Worm (Caenorhabditis elegans): ENCODE data around the gene Y94H6A.3.
A peak's percentile ranks its signal among the peaks of the same experiment; 100 is the strongest.
"Not testable (repeated sequence)": the region's sequence is repeated elsewhere in the genome, so short reads cannot be mapped to it uniquely, and the experiment has no call there.

Gene Y94H6A.3

DNA sequence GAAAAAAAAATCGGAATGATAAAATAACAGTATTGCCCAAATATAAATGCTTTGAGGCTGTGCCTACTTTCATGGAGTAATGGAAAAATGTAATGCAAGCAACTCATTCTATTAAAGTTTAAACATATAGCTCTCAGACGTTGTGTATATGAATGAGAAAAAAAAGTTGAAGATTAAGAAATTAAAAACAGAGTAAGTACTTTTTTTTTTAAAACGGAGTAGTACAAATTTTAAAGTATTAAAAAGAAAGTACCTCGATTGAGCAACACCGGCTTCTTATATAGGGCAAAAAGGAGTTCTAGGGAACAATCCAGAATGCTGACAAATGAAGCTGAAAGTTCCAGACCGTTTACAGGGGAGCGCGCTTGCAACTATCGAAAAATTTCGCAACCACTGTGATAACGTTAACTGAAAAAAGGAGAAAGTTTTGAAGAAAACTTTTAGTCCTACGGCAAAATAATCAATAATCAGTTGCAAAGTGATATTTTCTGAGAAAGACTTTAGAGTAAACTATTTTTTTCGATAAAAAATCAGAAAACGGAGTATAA lies 34.9 kb downstream of the Y94H6A.3 start:
- no peak for TF ChIP-seq C38D4.7 (GFP tag; optimal IDR thresholded peaks at IDR 0.05)
- no peak for TF ChIP-seq ceh-30 (tag; optimal IDR thresholded peaks at IDR 0.05)
- TF ChIP-seq hlh-30 (tag; optimal IDR thresholded peaks at IDR 0.05; ENCODE audit: insufficient read depth) = no peak
- TF ChIP-seq pax-1 (tag; optimal IDR thresholded peaks at IDR 0.05) = no peak
- no peak for TF ChIP-seq nhr-232 (tag; optimal IDR thresholded peaks at IDR 0.05)
- TF ChIP-seq gmeb-2 (tag; optimal IDR thresholded peaks at IDR 0.05) = no peak
- no peak for TF ChIP-seq rnt-1 (tag; optimal IDR thresholded peaks at IDR 0.05)
- TF ChIP-seq fax-1 (tag; optimal IDR thresholded peaks at IDR 0.05) = no peak

DNA sequence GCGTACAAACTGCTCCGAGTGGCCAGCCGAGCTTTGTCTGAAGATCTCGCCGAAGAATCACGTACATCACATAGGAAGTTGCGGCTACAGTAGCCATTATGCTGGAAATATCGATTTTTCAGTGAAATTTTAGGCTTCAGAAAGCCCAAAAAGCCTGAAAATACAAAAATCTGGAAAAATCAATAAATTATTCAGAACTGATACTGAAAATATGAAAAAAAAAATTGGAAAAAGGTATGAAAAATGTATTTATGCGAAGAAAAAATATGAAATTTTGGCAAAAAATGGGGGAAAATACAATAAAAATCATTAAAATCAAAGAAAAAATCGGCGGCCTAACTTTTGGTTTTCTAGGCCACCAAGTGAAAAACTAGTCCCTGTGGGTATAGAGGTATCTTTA lies 36.6 kb downstream of the Y94H6A.3 start, which contains the start of gene Y94H6A.12:
TSS of gene Y94H6A.12 (minus strand) at position 101 of the 400 bp plus-strand sequence.
- TF ChIP-seq ceh-22 (tag; optimal IDR thresholded peaks at IDR 0.05) (no peak), ceh-2 (tag; optimal IDR thresholded peaks at IDR 0.05) (no peak), ahr-1 (tag; optimal IDR thresholded peaks at IDR 0.05) (no peak), dve-1 (tag; optimal IDR thresholded peaks at IDR 0.05) (no peak)

DNA sequence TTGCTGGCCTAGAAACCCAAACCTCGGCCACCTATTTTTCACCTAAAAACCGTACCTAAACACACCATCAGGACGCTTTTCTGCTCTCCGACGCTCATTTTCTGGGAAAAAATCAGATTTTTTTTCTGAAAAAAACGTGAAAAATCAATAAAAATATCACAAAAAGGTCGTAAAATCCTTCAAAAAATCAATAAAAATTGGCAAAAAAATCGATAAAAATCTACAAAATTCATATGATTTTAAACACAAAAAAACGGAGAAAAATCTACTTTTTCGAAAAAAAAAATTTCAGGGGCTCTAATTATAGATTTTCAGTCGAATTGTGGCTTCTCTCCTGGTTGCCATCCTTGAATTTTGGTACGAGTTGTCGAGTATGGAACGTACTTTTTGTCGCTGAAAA lies 40.2 kb downstream of the Y94H6A.3 start, which contains the start of gene Y94H6A.7:
TSS of gene Y94H6A.7 (minus strand) at position 101 of the 400 bp plus-strand sequence.
- not testable (repeated sequence) for TF ChIP-seq unc-55 (GFP tag; optimal IDR thresholded peaks at IDR 0.05); gmeb-2 (tag; optimal IDR thresholded peaks at IDR 0.05); ceh-18 (tag; optimal IDR thresholded peaks at IDR 0.05)

DNA sequence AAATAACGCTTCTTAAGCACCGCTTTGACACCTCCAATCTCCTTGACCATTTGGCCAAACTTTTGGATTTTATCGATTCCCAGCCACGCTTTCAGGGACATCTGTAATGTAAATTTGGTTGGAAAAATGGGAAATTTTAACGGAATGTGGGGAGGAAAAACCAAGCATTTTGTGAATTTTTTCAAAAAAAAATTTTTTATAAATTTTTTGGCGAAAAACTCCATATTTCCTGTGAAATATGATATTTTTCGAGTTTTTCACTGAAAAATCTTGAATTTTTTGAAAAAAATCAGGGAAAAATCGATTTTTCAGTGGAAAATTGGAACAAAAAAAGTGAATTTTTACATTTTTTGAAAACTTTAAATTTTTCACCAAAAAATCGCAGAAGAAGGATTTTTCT lies 43.4 kb downstream of the Y94H6A.3 start, which contains the start of gene ndua-12:
TSS of gene ndua-12 (minus strand) at position 101 of the 400 bp plus-strand sequence.
- not testable (repeated sequence) for TF ChIP-seq madf-2, ceh-30, F13H6.1 (tag; optimal IDR thresholded peaks at IDR 0.05)

DNA sequence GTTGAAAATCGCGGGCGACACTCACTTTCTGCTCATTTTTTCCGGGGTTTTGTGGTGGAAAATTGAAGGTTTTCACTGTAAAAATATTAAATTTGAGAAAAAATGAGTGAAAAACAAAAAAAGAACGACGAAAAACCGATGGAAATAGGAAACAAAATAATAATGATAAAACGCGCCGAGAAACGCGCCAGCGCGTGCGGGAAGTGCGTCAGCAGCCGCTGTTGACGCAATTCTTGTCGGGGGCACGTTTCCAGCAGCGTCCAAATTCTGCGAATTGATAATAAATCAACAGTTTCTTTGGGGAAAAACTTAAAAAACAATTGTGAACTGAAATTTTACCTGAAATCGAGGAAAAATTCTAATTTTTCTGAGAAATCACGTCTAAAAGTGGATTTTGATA lies 49.5 kb downstream of the Y94H6A.3 start, which contains the start of gene ubxn-2:
TSS of gene ubxn-2 (minus strand) at position 36 of the 400 bp plus-strand sequence.
- TF ChIP-seq ceh-30 (tag; optimal IDR thresholded peaks at IDR 0.05) = no peak
- TF ChIP-seq ceh-18 (tag; optimal IDR thresholded peaks at IDR 0.05) = peak; percentile 13
- TF ChIP-seq sox-4 (tag; optimal IDR thresholded peaks at IDR 0.05) = peak; percentile 4
- TF ChIP-seq ceh-31 (tag; optimal IDR thresholded peaks at IDR 0.05) = peak; percentile 45
- TF ChIP-seq C08G9.2 (tag; optimal IDR thresholded peaks at IDR 0.05) = no peak
- TF ChIP-seq hlh-15 (tag; optimal IDR thresholded peaks at IDR 0.05) = no peak
- peak; percentile 49 for TF ChIP-seq elt-2 (tag; optimal IDR thresholded peaks at IDR 0.05)
- TF ChIP-seq ceh-22 (tag; optimal IDR thresholded peaks at IDR 0.05) = no peak
- no peak for TF ChIP-seq odd-2 (tag; optimal IDR thresholded peaks at IDR 0.05)
- no peak for TF ChIP-seq ceh-19 (GFP tag; optimal IDR thresholded peaks at IDR 0.05)
- peak; percentile 19 for TF ChIP-seq lin-11 (tag; optimal IDR thresholded peaks at IDR 0.05)
- no peak for TF ChIP-seq Y22D7AL.16 (tag; optimal IDR thresholded peaks at IDR 0.05)
- TF ChIP-seq F13H6.1 (tag; optimal IDR thresholded peaks at IDR 0.05) = no peak
- TF ChIP-seq rnt-1 (tag; optimal IDR thresholded peaks at IDR 0.05) = peak; percentile 0
- peak; percentile 15 for TF ChIP-seq unc-86 (tag; optimal IDR thresholded peaks at IDR 0.05)
- peak; percentile 24 for TF ChIP-seq unc-42 (tag; optimal IDR thresholded peaks at IDR 0.05)
- no peak for TF ChIP-seq ets-4 (tag; optimal IDR thresholded peaks at IDR 0.05)
- TF ChIP-seq ceh-9 (tag; optimal IDR thresholded peaks at IDR 0.05) = no peak
- no peak for TF ChIP-seq hlh-30 (tag; optimal IDR thresholded peaks at IDR 0.05; ENCODE audit: insufficient read depth)
- TF ChIP-seq pha-2 (tag; optimal IDR thresholded peaks at IDR 0.05) = no peak
- no peak for TF ChIP-seq pat-9 (tag; optimal IDR thresholded peaks at IDR 0.05)
- TF ChIP-seq ceh-48 (tag; optimal IDR thresholded peaks at IDR 0.05) = peak; percentile 7
- TF ChIP-seq ref-2 (tag; optimal IDR thresholded peaks at IDR 0.05) = peak; percentile 15
- TF ChIP-seq lim-6 (tag; optimal IDR thresholded peaks at IDR 0.05) = no peak
- peak; percentile 40 for TF ChIP-seq nfya-1 (tag; optimal IDR thresholded peaks at IDR 0.05)
- no peak for TF ChIP-seq K02D7.2 (tag; optimal IDR thresholded peaks at IDR 0.05)
- TF ChIP-seq nhr-232 (tag; optimal IDR thresholded peaks at IDR 0.05) = no peak
- no peak for TF ChIP-seq ceh-34 (tag; optimal IDR thresholded peaks at IDR 0.05)
- 0 out of 2 replicates have a peak, but pooled peaks have one; percentile 7 for TF ChIP-seq unc-3 (GFP tag; conservative IDR thresholded peaks at IDR 0.05)
- no peak for TF ChIP-seq unc-3 (tag; optimal IDR thresholded peaks at IDR 0.05)
- TF ChIP-seq ceh-2 (tag; optimal IDR thresholded peaks at IDR 0.05) = peak; percentile 41
- no peak for TF ChIP-seq ceh-6 (GFP tag; optimal IDR thresholded peaks at IDR 0.05)
- no peak for TF ChIP-seq ahr-1 (tag; optimal IDR thresholded peaks at IDR 0.05)
- TF ChIP-seq gmeb-2 (tag; optimal IDR thresholded peaks at IDR 0.05) = peak; percentile 8
